Worm (Caenorhabditis elegans): ENCODE results near the gene K02G10.15.

- TF ChIP-seq dao-5 (tag; optimal IDR thresholded peaks at IDR 0.05) (no peak), him-1 (tag; optimal IDR thresholded peaks at IDR 0.05) (no peak), W03F9.2 (tag; optimal IDR thresholded peaks at IDR 0.05) (no peak)
These were observed 8.7 kb upstream of the K02G10.15 start, which contains the start of gene K02G10.5 for ce11 chrX:4691148-4691773.
